Fruit fly (Drosophila melanogaster): ENCODE data around the gene CG12402.
A peak's percentile ranks its signal among the peaks of the same experiment; 100 is the strongest.

Gene CG12402

dm6 chr3R:14108158-14108921 is at the start of gene CG12402:
Gene CG12402 (minus strand): TSS chr3R:14108321.
- no peak for TF ChIP-seq usp (GFP tag; optimal IDR thresholded peaks at IDR 0.05)
- no peak for TF ChIP-seq CG8478 (optimal IDR thresholded peaks at IDR 0.05)
- TF ChIP-seq psq (optimal IDR thresholded peaks at IDR 0.05) = no peak
- no peak for TF ChIP-seq pan (optimal IDR thresholded peaks at IDR 0.05)
- TF ChIP-seq Dll (optimal IDR thresholded peaks at IDR 0.05) = peak; percentile 62

dm6 chr3R:14157331-14157730 is 49.2 kb upstream of the CG12402 start, which contains the start of gene CG31533:
Gene CG31533 (minus strand): TSS chr3R:14157431.
- no peak for TF ChIP-seq pan (optimal IDR thresholded peaks at IDR 0.05)
- no peak for TF ChIP-seq psq (optimal IDR thresholded peaks at IDR 0.05)
- TF ChIP-seq Dll (optimal IDR thresholded peaks at IDR 0.05) = no peak
- no peak for TF ChIP-seq EcR (GFP tag; optimal IDR thresholded peaks at IDR 0.05)
- no peak for TF ChIP-seq usp (GFP tag; optimal IDR thresholded peaks at IDR 0.05)
- no peak for TF ChIP-seq CG8478 (optimal IDR thresholded peaks at IDR 0.05)

- TF ChIP-seq usp (GFP tag; optimal IDR thresholded peaks at IDR 0.05) (no peak), CG8478 (optimal IDR thresholded peaks at IDR 0.05) (no peak), pan (optimal IDR thresholded peaks at IDR 0.05) (no peak), Dll (optimal IDR thresholded peaks at IDR 0.05) (no peak), EcR (GFP tag; optimal IDR thresholded peaks at IDR 0.05) (no peak), psq (optimal IDR thresholded peaks at IDR 0.05) (no peak)
Observed at dm6 chr3R:14154341-14154740, 46.2 kb upstream of the CG12402 start, which contains the start of gene CG44215. Gene CG44215 (minus strand): TSS chr3R:14154441.

- TF ChIP-seq usp (GFP tag; optimal IDR thresholded peaks at IDR 0.05) (no peak), Dll (optimal IDR thresholded peaks at IDR 0.05) (no peak), pan (optimal IDR thresholded peaks at IDR 0.05) (no peak), EcR (GFP tag; optimal IDR thresholded peaks at IDR 0.05) (no peak), CG8478 (optimal IDR thresholded peaks at IDR 0.05) (no peak), psq (optimal IDR thresholded peaks at IDR 0.05) (no peak)
Observed at dm6 chr3R:14153729-14154128, 45.6 kb upstream of the CG12402 start, which contains the start of gene Recs1. Gene Recs1 (minus strand): TSS chr3R:14153829.

dm6 chr3R:14152550-14152949 is 44.4 kb upstream of the CG12402 start, which contains the start of gene CG42500:
Gene CG42500 (minus strand): TSS chr3R:14152650.
- no peak for TF ChIP-seq pan (optimal IDR thresholded peaks at IDR 0.05)
- TF ChIP-seq psq (optimal IDR thresholded peaks at IDR 0.05) = no peak
- no peak for TF ChIP-seq EcR (GFP tag; optimal IDR thresholded peaks at IDR 0.05)
- TF ChIP-seq CG8478 (optimal IDR thresholded peaks at IDR 0.05) = no peak
- TF ChIP-seq Dll (optimal IDR thresholded peaks at IDR 0.05) = no peak
- no peak for TF ChIP-seq usp (GFP tag; optimal IDR thresholded peaks at IDR 0.05)

- no peak for TF ChIP-seq CG8478 (optimal IDR thresholded peaks at IDR 0.05)
- TF ChIP-seq EcR (GFP tag; optimal IDR thresholded peaks at IDR 0.05) = no peak
- no peak for TF ChIP-seq psq (optimal IDR thresholded peaks at IDR 0.05)
- no peak for TF ChIP-seq usp (GFP tag; optimal IDR thresholded peaks at IDR 0.05)
- TF ChIP-seq Dll (optimal IDR thresholded peaks at IDR 0.05) = no peak
- TF ChIP-seq pan (optimal IDR thresholded peaks at IDR 0.05) = no peak
Observed at dm6 chr3R:14151840-14152239, 43.7 kb upstream of the CG12402 start, which contains the start of gene CG14355. Gene CG14355 (minus strand): TSS chr3R:14151940.

dm6 chr3R:14140912-14141311 is 32.8 kb upstream of the CG12402 start:
- TF ChIP-seq CG8478 (optimal IDR thresholded peaks at IDR 0.05) (no peak), psq (optimal IDR thresholded peaks at IDR 0.05) (no peak), pan (optimal IDR thresholded peaks at IDR 0.05) (no peak), Dll (optimal IDR thresholded peaks at IDR 0.05) (no peak), EcR (GFP tag; optimal IDR thresholded peaks at IDR 0.05) (no peak), usp (GFP tag; optimal IDR thresholded peaks at IDR 0.05) (no peak)

dm6 chr3R:14131972-14132371 is 23.9 kb upstream of the CG12402 start, which contains the start of gene CG14356:
Gene CG14356 (minus strand): TSS chr3R:14132072.
- TF ChIP-seq Dll (optimal IDR thresholded peaks at IDR 0.05) (no peak), psq (optimal IDR thresholded peaks at IDR 0.05) (no peak), EcR (GFP tag; optimal IDR thresholded peaks at IDR 0.05) (no peak), CG8478 (optimal IDR thresholded peaks at IDR 0.05) (no peak), pan (optimal IDR thresholded peaks at IDR 0.05) (no peak), usp (GFP tag; optimal IDR thresholded peaks at IDR 0.05) (no peak)

- TF ChIP-seq usp (GFP tag; optimal IDR thresholded peaks at IDR 0.05) (no peak), pan (optimal IDR thresholded peaks at IDR 0.05) (no peak), Dll (optimal IDR thresholded peaks at IDR 0.05) (no peak)
Observed at dm6 chr3R:14125479-14126121, 17.5 kb upstream of the CG12402 start, which contains the start of the genes 140up and Polr2B. Gene 140up (minus strand): TSS chr3R:14125548. Gene Polr2B (plus strand): TSS chr3R:14125791.

dm6 chr3R:14122347-14122812 is 14.3 kb upstream of the CG12402 start, which contains the start of the genes Abi and twf:
Gene Abi (minus strand): TSS chr3R:14122420.
Gene twf (plus strand): TSS chr3R:14122654.
- TF ChIP-seq CG8478 (optimal IDR thresholded peaks at IDR 0.05) = no peak
- TF ChIP-seq EcR (GFP tag; optimal IDR thresholded peaks at IDR 0.05) = no peak
- no peak for TF ChIP-seq Dll (optimal IDR thresholded peaks at IDR 0.05)
- TF ChIP-seq usp (GFP tag; optimal IDR thresholded peaks at IDR 0.05) = no peak
- no peak for TF ChIP-seq psq (optimal IDR thresholded peaks at IDR 0.05)
- TF ChIP-seq pan (optimal IDR thresholded peaks at IDR 0.05) = no peak

dm6 chr3R:14118350-14118749 is 10.2 kb upstream of the CG12402 start, which contains the start of gene Kif19A:
Gene Kif19A (minus strand): TSS chr3R:14118450.
- TF ChIP-seq pan (optimal IDR thresholded peaks at IDR 0.05) = no peak
- TF ChIP-seq EcR (GFP tag; optimal IDR thresholded peaks at IDR 0.05) = no peak
- TF ChIP-seq usp (GFP tag; optimal IDR thresholded peaks at IDR 0.05) = no peak
- TF ChIP-seq CG8478 (optimal IDR thresholded peaks at IDR 0.05) = no peak
- TF ChIP-seq psq (optimal IDR thresholded peaks at IDR 0.05) = no peak
- TF ChIP-seq Dll (optimal IDR thresholded peaks at IDR 0.05) = no peak
